Fruit fly (Drosophila melanogaster) whole organism, pupa: ENCODE data around the gene Gr64e.
A peak's percentile ranks its signal among the peaks of the same experiment; 100 is the strongest.

Source experiments
- CG10348 ChIP-seq: fragments of 200-800 bp; sonication (Bioruptor generic); IDR thresholded peaks from 2 replicates; pipeline ENCODE4 v1.3.6; 2022; ENCODE audit warnings: missing biosample characterization, missing genetic modification characterization
- CG12605 ChIP-seq: fragments of 200-800 bp; sonication (Bioruptor generic); IDR thresholded peaks from 2 replicates; pipeline ENCODE4 v1.3.6; 2022; ENCODE audit warnings: missing biosample characterization, missing genetic modification characterization
- CG13204 ChIP-seq: fragments of 200-800 bp; sonication (Bioruptor generic); optimal IDR thresholded peaks from 2 replicates; lab custom pipeline; 2018; ENCODE audit warnings: missing biosample characterization, mild to moderate bottlenecking, missing genetic modification characterization, moderate library complexity
- CG14655 ChIP-seq: fragments of 200-800 bp; sonication (Bioruptor generic); optimal IDR thresholded peaks from 3 replicates; lab custom pipeline; 2017; ENCODE audit warnings: mild to moderate bottlenecking, missing biosample characterization, missing genetic modification reagents, missing genetic modification characterization
- CG15710 ChIP-seq: fragments of 200-800 bp; sonication (Bioruptor generic); optimal IDR thresholded peaks from 2 replicates; lab custom pipeline; 2018; ENCODE audit warnings: missing biosample characterization, mild to moderate bottlenecking, missing genetic modification characterization, moderate library complexity
- CG17806 ChIP-seq: fragments of 200-800 bp; sonication (Bioruptor generic); optimal IDR thresholded peaks from 2 replicates; lab custom pipeline; 2018; ENCODE audit warnings: missing biosample characterization, mild to moderate bottlenecking, missing genetic modification characterization, moderate library complexity
- CG32121 ChIP-seq: fragments of 200-800 bp; sonication (Bioruptor generic); IDR thresholded peaks from 2 replicates; pipeline ENCODE4 v1.3.6; 2022; ENCODE audit warnings: missing biosample characterization, missing genetic modification characterization
- CG34367 ChIP-seq: fragments of 200-800 bp; sonication (Bioruptor generic); optimal IDR thresholded peaks from 2 replicates; lab custom pipeline; 2018; ENCODE audit warnings: missing biosample characterization, mild to moderate bottlenecking, missing genetic modification characterization
- CG4496 ChIP-seq: fragments of 200-800 bp; sonication (Bioruptor generic); IDR thresholded peaks from 3 replicates; pipeline ENCODE4 v1.3.6; 2022; ENCODE audit warnings: missing biosample characterization, missing genetic modification characterization
- CG8159 ChIP-seq: fragments of 200-800 bp; sonication (Bioruptor generic); optimal IDR thresholded peaks from 3 replicates; lab custom pipeline; 2018; ENCODE audit warnings: missing biosample characterization, mild to moderate bottlenecking, missing genetic modification characterization, moderate library complexity
- CG8301 ChIP-seq: fragments of 200-800 bp; sonication (Bioruptor generic); optimal IDR thresholded peaks from 2 replicates; lab custom pipeline; 2018; ENCODE audit warnings: missing biosample characterization, mild to moderate bottlenecking, missing genetic modification characterization
- CG9948 ChIP-seq: fragments of 200-800 bp; sonication (Bioruptor generic); optimal IDR thresholded peaks from 2 replicates; lab custom pipeline; 2018; ENCODE audit warnings: missing biosample characterization, mild to moderate bottlenecking, missing genetic modification characterization, moderate library complexity
- D1 ChIP-seq: fragments of 200-800 bp; sonication (Bioruptor generic); optimal IDR thresholded peaks from 2 replicates; lab custom pipeline; 2018; ENCODE audit warnings: missing biosample characterization, mild to moderate bottlenecking, missing genetic modification characterization, moderate library complexity
- EcR ChIP-seq: fragments of 200-800 bp; sonication (Bioruptor generic); optimal IDR thresholded peaks from 3 replicates; lab custom pipeline; 2019; ENCODE audit warnings: missing biosample characterization, missing genetic modification characterization, mild to moderate bottlenecking, moderate library complexity, missing genetic modification reagents
- Ets98B ChIP-seq: fragments of 200-800 bp; sonication (Bioruptor generic); IDR thresholded peaks from 2 replicates; pipeline ENCODE4 v1.3.6; 2022; ENCODE audit warnings: missing biosample characterization, missing genetic modification characterization
- Pif1A ChIP-seq: fragments of 200-800 bp; sonication (Bioruptor generic); optimal IDR thresholded peaks from 3 replicates; lab custom pipeline; 2016; ENCODE audit warnings: missing biosample characterization, missing genetic modification characterization
- Pif1B ChIP-seq: fragments of 200-800 bp; sonication (Bioruptor generic); optimal IDR thresholded peaks from 3 replicates; lab custom pipeline; 2016; ENCODE audit warnings: missing biosample characterization, missing genetic modification characterization
- Snoo ChIP-seq: fragments of 200-800 bp; sonication (Bioruptor generic); optimal IDR thresholded peaks from 3 replicates; lab custom pipeline; 2017; ENCODE audit warnings: missing biosample characterization, mild to moderate bottlenecking, missing genetic modification characterization, inconsistent platforms
- fd96Ca ChIP-seq: fragments of 200-800 bp; sonication (Bioruptor generic); IDR thresholded peaks from 3 replicates; pipeline ENCODE4 v1.3.6; 2022; ENCODE audit warnings: missing biosample characterization, missing genetic modification characterization
- gl ChIP-seq: fragments of 200-800 bp; sonication (Bioruptor generic); optimal IDR thresholded peaks from 2 replicates; lab custom pipeline; 2018; ENCODE audit warnings: missing biosample characterization, mild to moderate bottlenecking, missing genetic modification characterization
- rn ChIP-seq: fragments of 200-800 bp; sonication (Bioruptor generic); IDR thresholded peaks from 2 replicates; pipeline ENCODE4 v1.3.6; 2022; ENCODE audit warnings: missing biosample characterization, missing genetic modification characterization

Gene Gr64e

DNA sequence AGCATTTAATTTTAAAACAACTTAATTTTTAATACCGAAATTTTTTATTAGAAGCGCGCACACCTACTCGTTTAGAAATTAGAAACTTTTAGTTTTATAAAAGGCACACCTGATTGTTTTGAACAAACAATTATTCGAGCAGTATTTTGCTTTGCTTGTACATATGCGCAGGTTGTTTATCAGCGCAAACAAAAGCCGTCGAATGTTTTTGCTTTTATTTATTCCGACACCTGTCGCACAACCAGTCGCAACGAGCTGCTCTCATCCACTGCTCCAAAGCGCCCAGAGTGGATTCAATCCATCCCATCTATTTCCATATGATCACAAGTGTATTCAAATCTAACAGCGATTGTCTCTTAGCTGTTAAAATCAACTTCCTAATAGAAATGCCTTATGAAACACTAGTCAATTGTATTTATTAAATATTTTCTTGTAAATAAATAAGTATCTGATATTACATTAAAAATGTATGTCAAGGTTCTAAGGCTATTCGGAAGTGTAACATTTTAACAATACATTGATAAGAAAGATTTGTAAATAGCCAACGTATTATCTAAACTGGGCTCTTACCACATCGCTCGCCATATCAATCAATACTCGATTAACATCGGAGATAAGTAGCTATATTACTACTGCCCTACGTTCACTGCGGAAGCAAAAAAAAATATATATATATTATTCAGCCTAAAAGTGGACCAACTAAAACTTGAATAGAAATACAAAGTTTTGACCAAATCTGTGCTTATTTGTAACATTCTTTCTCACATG is 6.0 kb upstream of the Gr64e start, which contains the start of gene CG11594:
Gene CG11594, minus strand, starts transcription at position 274 of the 768 bp plus-strand sequence.
- no peak for TF ChIP-seq CG32121 (GFP tag; lab: Robert Waterston, UW)
- no peak for TF ChIP-seq CG15710 (tag; lab: Kevin White, UChicago)
- no peak for TF ChIP-seq Snoo (tag; lab: Kevin White, UChicago)
- no peak for TF ChIP-seq CG14655 (GFP tag; lab: Kevin White, UChicago)
- TF ChIP-seq CG17806 = no peak
- TF ChIP-seq CG8301 (tag; lab: Kevin White, UChicago) = no peak
- no peak for TF ChIP-seq CG34367 (tag; lab: Kevin White, UChicago)
- TF ChIP-seq CG4496 (GFP tag; lab: Robert Waterston, UW) = no peak
- no peak for TF ChIP-seq Pif1A (GFP tag; lab: Kevin White, UChicago)
- TF ChIP-seq rn (GFP tag; lab: Robert Waterston, UW) = no peak
- no peak for TF ChIP-seq gl (tag; lab: Kevin White, UChicago)
- TF ChIP-seq Ets98B (GFP tag; lab: Robert Waterston, UW) = no peak
- no peak for TF ChIP-seq CG9948 (tag; lab: Kevin White, UChicago)
- no peak for TF ChIP-seq CG13204 (GFP tag; lab: Kevin White, UChicago)
- no peak for TF ChIP-seq CG10348
- no peak for TF ChIP-seq Pif1B (GFP tag; lab: Kevin White, UChicago)

DNA sequence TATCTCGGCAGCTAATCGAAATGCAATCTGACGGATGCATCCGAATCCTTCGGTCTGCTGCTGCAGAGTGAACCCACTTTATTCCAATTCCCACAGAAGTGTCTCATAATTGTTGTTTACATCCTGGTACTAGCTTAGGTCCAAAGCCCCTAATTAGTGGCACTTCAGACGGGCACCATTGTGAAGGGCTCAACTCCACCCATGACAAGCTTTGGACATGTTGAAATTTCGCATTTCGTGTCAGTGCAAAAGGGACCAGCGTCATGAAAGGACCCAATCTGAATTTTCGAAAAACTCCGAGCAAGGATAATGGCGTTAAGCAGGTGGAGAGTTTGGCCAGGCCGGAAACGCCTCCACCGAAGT is 5.5 kb upstream of the Gr64e start, which contains the start of gene Gr64a:
Gene Gr64a, plus strand, starts transcription at position 264 of the 363 bp plus-strand sequence.
- TF ChIP-seq CG34367 (tag; lab: Kevin White, UChicago) (no peak), EcR (GFP tag; lab: Kevin White, UChicago) (no peak), CG13204 (GFP tag; lab: Kevin White, UChicago) (no peak), CG10348 (no peak)
- TF ChIP-seq, all 21 proteins: peak for 0

DNA sequence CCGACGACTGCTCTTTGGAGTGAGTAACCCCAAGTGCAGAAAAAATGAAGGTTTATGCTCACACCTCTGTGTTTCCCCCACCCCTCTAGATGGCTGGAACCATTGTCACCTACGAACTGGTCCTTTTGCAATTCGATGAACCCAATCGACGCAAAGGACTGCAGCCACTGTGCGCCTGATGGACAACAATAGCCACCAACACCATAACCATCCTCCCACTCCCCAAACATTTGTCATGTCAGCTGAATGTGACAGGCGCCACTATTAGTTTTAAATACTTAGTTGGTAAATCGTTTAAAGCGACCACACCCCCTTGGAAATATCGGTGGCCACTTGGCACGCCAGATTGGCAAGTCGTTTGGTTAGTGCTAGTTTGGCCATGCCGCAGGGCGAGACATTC is 3.6 kb upstream of the Gr64e start, which contains the start of the genes Gr64b and Gr64c:
Gene Gr64b, plus strand, starts transcription at position 301 of the 400 bp plus-strand sequence.
Gene Gr64c, plus strand, starts transcription at position 301 of the 400 bp plus-strand sequence.
- no peak for TF ChIP-seq Pif1B (GFP tag; lab: Kevin White, UChicago)
- TF ChIP-seq CG8159 (tag; lab: Kevin White, UChicago) = no peak
- TF ChIP-seq CG15710 (tag; lab: Kevin White, UChicago) = no peak
- no peak for TF ChIP-seq CG4496 (GFP tag; lab: Robert Waterston, UW)
- TF ChIP-seq Pif1A (GFP tag; lab: Kevin White, UChicago) = no peak
- TF ChIP-seq CG13204 (GFP tag; lab: Kevin White, UChicago) = no peak
- no peak for TF ChIP-seq CG10348
- TF ChIP-seq gl (tag; lab: Kevin White, UChicago) = no peak
- no peak for TF ChIP-seq CG14655 (GFP tag; lab: Kevin White, UChicago)
- no peak for TF ChIP-seq CG9948 (tag; lab: Kevin White, UChicago)
- TF ChIP-seq CG8301 (tag; lab: Kevin White, UChicago) = no peak
- no peak for TF ChIP-seq Ets98B (GFP tag; lab: Robert Waterston, UW)
- no peak for TF ChIP-seq Snoo (tag; lab: Kevin White, UChicago)
- TF ChIP-seq, all 21 proteins: peak for 0

DNA sequence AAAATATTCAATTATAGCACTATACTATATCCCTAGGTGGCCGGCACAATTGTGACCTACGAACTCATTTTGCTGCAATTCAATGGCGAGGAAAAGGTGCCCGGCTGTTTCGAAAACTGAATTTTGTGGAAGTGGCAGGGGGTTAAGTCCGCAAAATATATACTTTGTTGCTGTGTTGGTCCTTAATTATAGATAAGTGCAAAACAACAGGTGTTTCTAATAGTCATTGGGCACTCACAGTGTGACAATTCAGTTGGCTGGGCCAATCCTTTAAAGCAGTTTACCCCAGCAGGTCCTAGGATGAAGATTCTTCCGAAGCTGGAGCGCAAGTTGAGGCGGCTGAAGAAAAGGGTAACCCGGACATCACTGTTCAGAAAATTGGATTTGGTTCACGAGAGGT is 3.6 kb downstream of the Gr64e start, which contains the start of gene Gr64f:
Gene Gr64f, plus strand, starts transcription at position 301 of the 400 bp plus-strand sequence.
- TF ChIP-seq CG17806 (no peak), Pif1B (GFP tag; lab: Kevin White, UChicago) (no peak), Ets98B (GFP tag; lab: Robert Waterston, UW) (no peak), CG14655 (GFP tag; lab: Kevin White, UChicago) (no peak), gl (tag; lab: Kevin White, UChicago) (no peak), fd96Ca (GFP tag; lab: Robert Waterston, UW) (no peak), CG8301 (tag; lab: Kevin White, UChicago) (no peak), rn (GFP tag; lab: Robert Waterston, UW) (no peak), CG13204 (GFP tag; lab: Kevin White, UChicago) (no peak), CG15710 (tag; lab: Kevin White, UChicago) (no peak), Pif1A (GFP tag; lab: Kevin White, UChicago) (no peak), D1 (tag; lab: Kevin White, UChicago) (no peak), CG12605 (no peak), EcR (GFP tag; lab: Kevin White, UChicago) (no peak), CG10348 (no peak), CG32121 (GFP tag; lab: Robert Waterston, UW) (no peak)

DNA sequence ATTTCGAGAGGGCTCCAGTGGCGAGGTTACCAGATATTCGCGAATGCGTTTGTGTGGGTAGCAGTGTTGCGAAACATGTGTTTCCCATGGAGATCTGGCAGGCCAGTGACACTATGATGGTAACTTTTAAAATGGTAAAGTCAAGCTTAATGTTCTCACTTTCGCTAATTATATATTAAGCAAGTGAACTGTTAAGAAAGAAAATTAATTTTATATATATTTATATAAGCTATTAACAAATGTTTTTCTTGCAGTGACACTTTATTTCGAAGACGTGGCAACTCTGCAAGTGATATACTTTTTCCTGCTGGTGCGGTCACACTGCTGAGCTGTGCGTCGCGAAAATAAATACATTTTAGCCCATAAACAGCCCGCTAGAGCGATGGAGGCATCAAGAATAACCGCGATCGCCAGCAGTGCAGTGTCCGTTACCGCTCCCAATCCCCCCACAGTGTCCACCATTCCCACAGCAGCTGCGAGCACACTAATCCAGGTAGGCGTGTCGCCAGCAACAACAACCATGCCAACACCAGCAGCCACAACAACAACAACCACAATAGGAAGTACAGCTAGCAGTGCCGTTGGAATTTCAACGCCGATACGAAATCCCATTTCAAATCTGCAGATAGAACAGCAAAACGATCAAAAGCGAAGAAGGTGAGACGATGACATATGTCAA is 8.4 kb downstream of the Gr64e start, which contains the start of the genes CG11593 and Rcd5:
Gene CG11593, minus strand, starts transcription at position 236 of the 679 bp plus-strand sequence.
Gene Rcd5, plus strand, starts transcription at position 283 of the 679 bp plus-strand sequence.
- TF ChIP-seq CG10348 = no peak
- TF ChIP-seq rn (GFP tag; lab: Robert Waterston, UW) = peak; percentile 70
- no peak for TF ChIP-seq CG8301 (tag; lab: Kevin White, UChicago)
- TF ChIP-seq fd96Ca (GFP tag; lab: Robert Waterston, UW) = peak; percentile 77
- peak; percentile 8 for TF ChIP-seq CG34367 (tag; lab: Kevin White, UChicago)
- peak; percentile 75 for TF ChIP-seq CG4496 (GFP tag; lab: Robert Waterston, UW)
- TF ChIP-seq CG32121 (GFP tag; lab: Robert Waterston, UW) = peak; percentile 62
- TF ChIP-seq, all 21 proteins: peak for 5
